Fruit fly (Drosophila melanogaster) whole organism, embryonic: ENCODE results near the gene PLCXD.

Source experiments
- CG17385 ChIP-seq: fragments of 200-800 bp; sonication (Bioruptor generic); optimal IDR thresholded peaks from 3 replicates; lab custom pipeline; 2018; ENCODE audit warnings: missing biosample characterization, mild to moderate bottlenecking, missing genetic modification characterization
- CG18599 ChIP-seq: fragments of 200-800 bp; sonication (Bioruptor generic); optimal IDR thresholded peaks from 3 replicates; lab custom pipeline; 2017; ENCODE audit warnings: missing biosample characterization, missing genetic modification characterization, mild to moderate bottlenecking, moderate library complexity, missing genetic modification reagents
- CG18619 ChIP-seq: fragments of 200-800 bp; sonication (Bioruptor generic); optimal IDR thresholded peaks from 3 replicates; lab custom pipeline; 2017; ENCODE audit warnings: missing biosample characterization, mild to moderate bottlenecking, missing genetic modification characterization
- CG4617 ChIP-seq: fragments of 200-800 bp; sonication (Bioruptor generic); optimal IDR thresholded peaks from 3 replicates; lab custom pipeline; 2016; ENCODE audit warnings: missing biosample characterization, missing genetic modification characterization, borderline replicate concordance
- CG8089 ChIP-seq: fragments of 200-800 bp; sonication (Bioruptor generic); optimal IDR thresholded peaks from 3 replicates; lab custom pipeline; 2016; ENCODE audit warnings: missing biosample characterization, missing genetic modification characterization
- Elba2 ChIP-seq: fragments of 200-800 bp; sonication (Bioruptor generic); optimal IDR thresholded peaks from 3 replicates; lab custom pipeline; 2016; ENCODE audit warnings: missing biosample characterization, missing genetic modification characterization
- HmgZ ChIP-seq: fragments of 200-800 bp; sonication (Bioruptor generic); optimal IDR thresholded peaks from 2 replicates; lab custom pipeline; 2018; ENCODE audit warnings: missing biosample characterization, mild to moderate bottlenecking, missing genetic modification characterization
- Hr3 ChIP-seq: fragments of 200-800 bp; sonication (Bioruptor generic); optimal IDR thresholded peaks from 3 replicates; lab custom pipeline; 2016; ENCODE audit warnings: missing biosample characterization, missing genetic modification characterization
- amos ChIP-seq: fragments of 200-800 bp; sonication (Bioruptor generic); IDR thresholded peaks from 2 replicates; pipeline ENCODE4 v1.3.6; 2022; ENCODE audit warnings: missing biosample characterization, missing genetic modification characterization; ENCODE audit not compliant: partially characterized antibody
- ap ChIP-seq: fragments of 200-800 bp; sonication (Bioruptor generic); IDR thresholded peaks from 2 replicates; pipeline ENCODE4 v1.3.6; 2022; ENCODE audit warnings: missing biosample characterization, missing genetic modification characterization
- sd ChIP-seq: fragments of 200-800 bp; sonication (Bioruptor generic); optimal IDR thresholded peaks from 3 replicates; lab custom pipeline; 2018; ENCODE audit warnings: missing biosample characterization, mild to moderate bottlenecking, missing genetic modification characterization, moderate library complexity

- TF ChIP-seq amos (GFP tag; lab: Robert Waterston, UW) (no peak), ap (GFP tag; lab: Robert Waterston, UW) (no peak), CG18599 (GFP tag; lab: Kevin White, UChicago) (no peak), CG18619 (no peak), CG17385 (no peak), Hr3 (no peak), sd (tag; lab: Kevin White, UChicago) (no peak), HmgZ (tag; lab: Kevin White, UChicago) (no peak), CG4617 (GFP tag; lab: Kevin White, UChicago) (no peak), CG8089 (GFP tag; lab: Kevin White, UChicago) (no peak), Elba2 (GFP tag; lab: Kevin White, UChicago) (no peak)
Measured at dm6 chr2L:12001132-12001531, 48.1 kb upstream of the PLCXD start.
